Worm (Caenorhabditis elegans): Measurements from ENCODE around the gene F13A7.1.

DNA sequence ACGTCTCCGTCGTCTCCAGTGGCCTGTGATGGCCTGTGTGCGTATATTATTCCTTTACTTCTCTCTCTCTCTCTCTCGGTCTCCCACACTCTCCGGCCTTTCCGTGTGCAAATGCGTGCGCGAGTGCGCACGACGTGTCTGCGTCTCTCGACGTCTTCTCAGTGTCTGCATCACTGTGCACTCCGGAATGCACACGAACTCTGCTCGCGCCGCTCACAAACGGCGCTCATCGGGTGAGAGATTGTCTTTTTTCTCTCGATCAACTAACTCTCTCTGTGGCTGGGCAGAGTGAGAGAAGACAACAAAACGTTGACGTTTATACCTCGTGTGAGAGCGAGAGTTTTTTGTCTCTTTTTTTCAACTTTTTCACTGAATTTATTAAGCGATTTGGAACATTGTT is 21.8 kb downstream of the F13A7.1 start:
- TF ChIP-seq mdl-1 (tag; optimal IDR thresholded peaks at IDR 0.05) = peak; percentile 85 to 87
- TF ChIP-seq ZK546.5 (tag; optimal IDR thresholded peaks at IDR 0.05) = peak; percentile 30
